Fruit fly (Drosophila melanogaster) whole organism, embryonic: ENCODE data around the gene RhoGAP19D.

Experiments used
- Awh ChIP-seq: fragments of 200-800 bp; sonication (Bioruptor generic); IDR thresholded peaks from 2 replicates; pipeline ENCODE4, ENCODE4 v1.3.6; 2022; ENCODE audit warnings: missing biosample characterization, missing genetic modification characterization
- B-H2 ChIP-seq: fragments of 200-800 bp; sonication (Bioruptor generic); optimal IDR thresholded peaks from 2 replicates; lab custom pipeline; 2018; ENCODE audit warnings: missing biosample characterization, mild to moderate bottlenecking, missing genetic modification characterization
- CG10267 ChIP-seq: fragments of 200-800 bp; sonication (Bioruptor generic); optimal IDR thresholded peaks from 2 replicates; lab custom pipeline; 2018; ENCODE audit warnings: missing biosample characterization, mild to moderate bottlenecking, missing genetic modification characterization, moderate library complexity
- CG11695 ChIP-seq: fragments of 200-800 bp; sonication (Bioruptor generic); IDR thresholded peaks from 3 replicates; pipeline ENCODE4 v1.3.6; 2022; ENCODE audit warnings: missing biosample characterization, missing genetic modification characterization
- CG13424 ChIP-seq: fragments of 200-800 bp; sonication (Bioruptor generic); optimal IDR thresholded peaks from 2 replicates; lab custom pipeline; 2019; ENCODE audit warnings: missing biosample characterization, mild to moderate bottlenecking, missing genetic modification characterization, moderate library complexity
- CG31388 ChIP-seq: fragments of 200-800 bp; sonication (Bioruptor generic); optimal IDR thresholded peaks from 2 replicates; lab custom pipeline; 2016; ENCODE audit warnings: missing biosample characterization, missing genetic modification characterization
- CG6689 ChIP-seq: fragments of 200-800 bp; sonication (Bioruptor generic); IDR thresholded peaks from 2 replicates; pipeline ENCODE4 v1.3.6; 2022; ENCODE audit warnings: missing biosample characterization, missing genetic modification characterization
- YL-1 ChIP-seq: fragments of 200-800 bp; sonication (Bioruptor generic); optimal IDR thresholded peaks from 3 replicates; lab custom pipeline; 2017; ENCODE audit warnings: missing biosample characterization, mild to moderate bottlenecking, missing genetic modification characterization
- corto ChIP-seq: fragments of 200-800 bp; sonication (Bioruptor generic); optimal IDR thresholded peaks from 2 replicates; lab custom pipeline; 2016; ENCODE audit warnings: missing biosample characterization, mild to moderate bottlenecking, missing genetic modification characterization, moderate library complexity
- mld ChIP-seq: fragments of 200-800 bp; sonication (Bioruptor generic); IDR thresholded peaks from 3 replicates; pipeline ENCODE4 v1.3.6; 2022; ENCODE audit warnings: missing biosample characterization, missing genetic modification characterization; ENCODE audit not compliant: partially characterized antibody
- usp ChIP-seq: fragments of >200 bp; optimal IDR thresholded peaks from 2 replicates; lab custom pipeline; 2017; ENCODE audit warnings: missing biosample characterization, missing genetic modification characterization

DNA sequence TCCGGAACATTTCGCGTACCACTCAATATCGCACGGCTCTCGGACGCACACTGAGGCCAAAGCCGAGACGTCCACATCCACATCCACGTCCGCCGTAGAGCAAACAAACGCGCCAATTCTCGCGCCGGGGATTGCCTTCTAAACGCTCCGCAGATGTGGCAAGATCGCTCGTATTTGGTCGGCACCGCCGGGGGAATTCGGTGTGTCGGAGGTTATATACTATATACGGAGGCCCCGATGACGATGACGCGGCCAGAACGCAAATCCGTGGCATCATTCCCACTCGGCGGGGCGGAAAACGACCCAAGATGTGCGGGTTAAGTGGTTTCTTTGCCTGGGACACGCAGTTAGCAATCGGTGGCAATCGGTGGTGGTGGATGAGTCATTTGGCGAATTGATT is 7.7 kb upstream of the RhoGAP19D start:
- TF ChIP-seq usp (GFP tag; lab: Kevin White, UChicago) (no peak), CG6689 (no peak), CG10267 (tag; lab: Kevin White, UChicago) (no peak), YL-1 (no peak), B-H2 (GFP tag; lab: Kevin White, UChicago) (no peak), CG31388 (GFP tag; lab: Kevin White, UChicago) (no peak), CG11695 (no peak), mld (GFP tag; lab: Robert Waterston, UW) (no peak), corto (GFP tag; lab: Kevin White, UChicago) (no peak), Awh (GFP tag; lab: Robert Waterston, UW) (no peak), CG13424 (tag; lab: Kevin White, UChicago) (no peak)
